Worm (Caenorhabditis elegans) whole organism, L3 larva: Measurements from ENCODE around the gene C49H3.3.

Experiments
- ZK546.5 ChIP-seq: sonication (generic microtip); optimal IDR thresholded peaks from 2 replicates; lab custom pipeline; 2017; ENCODE audit warnings: missing biosample characterization, missing genetic modification characterization
- ama-1 ChIP-seq: fragments of 150-350 bp; optimal IDR thresholded peaks from 2 replicates; lab custom pipeline; 2018
- ceh-28 ChIP-seq: fragments of 150-350 bp; optimal IDR thresholded peaks from 2 replicates; lab custom pipeline; 2014; ENCODE audit warnings: missing biosample characterization, missing genetic modification reagents, missing genetic modification characterization
- elt-2 ChIP-seq: sonication (generic microtip); optimal IDR thresholded peaks from 2 replicates; lab custom pipeline; 2016; ENCODE audit warnings: missing genetic modification reagents, mild to moderate bottlenecking, missing genetic modification characterization, missing compliant biosample characterization
- elt-3 ChIP-seq, 3 experiments: fragments of 150-350 bp in 1 of 3; sonication (generic microtip) in 2 of 3; optimal IDR thresholded peaks; 2 replicates in 2 of 3; 4 replicates in 1 of 3; lab custom pipeline; 2014 to 2017; ENCODE audit warnings: missing biosample characterization in 3 of 3, missing genetic modification characterization in 3 of 3
- fkh-10 ChIP-seq: sonication (generic microtip); optimal IDR thresholded peaks from 2 replicates; lab custom pipeline; 2017; ENCODE audit warnings: missing biosample characterization, missing genetic modification reagents, missing genetic modification characterization
- jun-1 ChIP-seq: fragments of 150-350 bp; optimal IDR thresholded peaks from 2 replicates; lab custom pipeline; 2014; ENCODE audit warnings: missing biosample characterization, missing genetic modification reagents, missing genetic modification characterization
- mdl-1 ChIP-seq: fragments of 150-350 bp; optimal IDR thresholded peaks from 2 replicates; lab custom pipeline; 2014; ENCODE audit warnings: missing biosample characterization, missing genetic modification characterization
- nhr-11 ChIP-seq: fragments of 150-350 bp; optimal IDR thresholded peaks from 2 replicates; lab custom pipeline; 2014; ENCODE audit warnings: missing biosample characterization, missing genetic modification characterization
- nhr-67 ChIP-seq: fragments of 150-350 bp; optimal IDR thresholded peaks from 2 replicates; lab custom pipeline; 2014; ENCODE audit warnings: missing biosample characterization, missing genetic modification characterization
- zag-1 ChIP-seq: fragments of 150-350 bp; optimal IDR thresholded peaks from 2 replicates; lab custom pipeline; 2014; ENCODE audit warnings: missing biosample characterization, missing genetic modification characterization
- ztf-11 ChIP-seq: fragments of 150-350 bp; optimal IDR thresholded peaks from 2 replicates; lab custom pipeline; 2014; ENCODE audit warnings: missing biosample characterization, missing genetic modification characterization

- TF ChIP-seq nhr-11 (tag; lab: Kevin White, UChicago) (no peak), ZK546.5 (tag; lab: Kevin White, UChicago) (no peak), zag-1 (tag; lab: Kevin White, UChicago) (no peak), ztf-11 (tag; lab: Kevin White, UChicago) (no peak), nhr-67 (no peak), fkh-10 (GFP tag; lab: Kevin White, UChicago) (no peak), elt-2 (tag; lab: Kevin White, UChicago) (no peak), elt-3 (tag; optimal IDR thresholded peaks at IDR 0.05; lab: Kevin White, UChicago) (no peak), ceh-28 (tag; lab: Kevin White, UChicago) (no peak), ama-1 (no peak), jun-1 (tag; lab: Kevin White, UChicago) (no peak), mdl-1 (tag; lab: Kevin White, UChicago) (no peak)
Observed at ce11 chrIV:7961889-7962342, 37.8 kb downstream of the C49H3.3 start.
